Fruit fly (Drosophila melanogaster) whole organism, embryonic: ENCODE data around the gene yellow-b.
A peak's percentile ranks its signal among the peaks of the same experiment; 100 is the strongest.

ENCODE experiments used
- ATbp ChIP-seq: fragments of 200-800 bp; sonication (Bioruptor generic); optimal IDR thresholded peaks from 2 replicates; lab custom pipeline; 2017; ENCODE audit warnings: missing biosample characterization, mild to moderate bottlenecking, missing genetic modification characterization, missing genetic modification reagents
- Atf3 ChIP-seq: fragments of 200-800 bp; sonication (Bioruptor generic); optimal IDR thresholded peaks from 3 replicates; lab custom pipeline; 2016; ENCODE audit warnings: missing biosample characterization, missing genetic modification characterization
- Atf6 ChIP-seq: fragments of 200-800 bp; sonication (Bioruptor generic); IDR thresholded peaks from 2 replicates; pipeline ENCODE4 v1.3.6; 2022; ENCODE audit warnings: missing biosample characterization, missing genetic modification characterization
- B-H2 ChIP-seq: fragments of 200-800 bp; sonication (Bioruptor generic); optimal IDR thresholded peaks from 2 replicates; lab custom pipeline; 2018; ENCODE audit warnings: missing biosample characterization, mild to moderate bottlenecking, missing genetic modification characterization
- CG10267 ChIP-seq: fragments of 200-800 bp; sonication (Bioruptor generic); optimal IDR thresholded peaks from 2 replicates; lab custom pipeline; 2018; ENCODE audit warnings: missing biosample characterization, mild to moderate bottlenecking, missing genetic modification characterization, moderate library complexity
- CG10959 ChIP-seq: fragments of 200-800 bp; sonication (Bioruptor generic); IDR thresholded peaks from 2 replicates; pipeline ENCODE4 v1.3.6; 2022; ENCODE audit warnings: missing biosample characterization, missing genetic modification characterization
- CG15514 ChIP-seq: fragments of 200-800 bp; sonication (Bioruptor generic); optimal IDR thresholded peaks from 3 replicates; lab custom pipeline; 2017; ENCODE audit warnings: missing biosample characterization, missing genetic modification characterization, mild to moderate bottlenecking, moderate library complexity, missing genetic modification reagents
- CG18262 ChIP-seq: fragments of 200-800 bp; optimal IDR thresholded peaks from 3 replicates; lab custom pipeline; 2019; ENCODE audit warnings: missing biosample characterization, mild to moderate bottlenecking, missing genetic modification characterization, moderate library complexity
- CG3847 ChIP-seq: fragments of 200-800 bp; sonication (Bioruptor generic); IDR thresholded peaks from 2 replicates; pipeline ENCODE4 v1.3.6; 2022; ENCODE audit warnings: missing biosample characterization, missing genetic modification characterization
- CG42726 ChIP-seq: fragments of 200-800 bp; sonication (Bioruptor generic); IDR thresholded peaks from 2 replicates; pipeline ENCODE4 v1.3.6; 2022; ENCODE audit warnings: missing biosample characterization, missing genetic modification characterization; ENCODE audit not compliant: partially characterized antibody
- CG4617 ChIP-seq: fragments of 200-800 bp; sonication (Bioruptor generic); optimal IDR thresholded peaks from 3 replicates; lab custom pipeline; 2016; ENCODE audit warnings: missing biosample characterization, missing genetic modification characterization, borderline replicate concordance
- CG6854 ChIP-seq: fragments of 200-800 bp; sonication (Bioruptor generic); optimal IDR thresholded peaks from 3 replicates; lab custom pipeline; 2017; ENCODE audit warnings: missing biosample characterization, mild to moderate bottlenecking, missing genetic modification characterization
- CG7556 ChIP-seq: fragments of 200-800 bp; sonication (Bioruptor generic); optimal IDR thresholded peaks from 2 replicates; lab custom pipeline; 2017; ENCODE audit warnings: missing biosample characterization, mild to moderate bottlenecking, missing genetic modification characterization
- CG8281 ChIP-seq: fragments of 200-800 bp; sonication (Bioruptor generic); optimal IDR thresholded peaks from 2 replicates; lab custom pipeline; 2018; ENCODE audit warnings: missing biosample characterization, mild to moderate bottlenecking, missing genetic modification characterization, moderate library complexity
- CG9215 ChIP-seq: fragments of 200-800 bp; sonication (Bioruptor generic); IDR thresholded peaks from 2 replicates; pipeline ENCODE4 v1.3.6; 2022; ENCODE audit warnings: missing biosample characterization, missing genetic modification characterization
- CTCF ChIP-seq: fragments of 200-800 bp; sonication (Bioruptor generic); optimal IDR thresholded peaks from 2 replicates; lab custom pipeline; 2017; ENCODE audit warnings: missing biosample characterization, mild to moderate bottlenecking, missing genetic modification characterization, moderate library complexity
- CoRest ChIP-seq: fragments of 200-800 bp; sonication (Bioruptor generic); optimal IDR thresholded peaks from 3 replicates; lab custom pipeline; 2018; ENCODE audit warnings: missing biosample characterization, mild to moderate bottlenecking, missing genetic modification characterization, moderate library complexity
- Dp ChIP-seq: fragments of 200-800 bp; sonication (Bioruptor generic); optimal IDR thresholded peaks from 2 replicates; lab custom pipeline; 2018; ENCODE audit warnings: missing biosample characterization, mild to moderate bottlenecking, missing genetic modification characterization, moderate library complexity
- E2f2 ChIP-seq: fragments of 200-800 bp; sonication (Bioruptor generic); IDR thresholded peaks from 2 replicates; pipeline ENCODE4 v1.3.6; 2022; ENCODE audit warnings: missing biosample characterization, missing genetic modification characterization
- Elba2 ChIP-seq: fragments of 200-800 bp; sonication (Bioruptor generic); optimal IDR thresholded peaks from 3 replicates; lab custom pipeline; 2016; ENCODE audit warnings: missing biosample characterization, missing genetic modification characterization
- Ets97D ChIP-seq: fragments of 200-800 bp; sonication (Bioruptor generic); optimal IDR thresholded peaks from 3 replicates; lab custom pipeline; 2016; ENCODE audit warnings: missing biosample characterization, missing genetic modification characterization
- HLH4C ChIP-seq: fragments of 200-800 bp; sonication (Bioruptor generic); IDR thresholded peaks from 3 replicates; pipeline ENCODE4 v1.3.6; 2022; ENCODE audit warnings: missing biosample characterization, missing genetic modification characterization; ENCODE audit not compliant: partially characterized antibody
- Hand ChIP-seq: fragments of 200-800 bp; sonication (Bioruptor generic); optimal IDR thresholded peaks from 2 replicates; lab custom pipeline; 2017; ENCODE audit warnings: mild to moderate bottlenecking, missing biosample characterization, missing genetic modification reagents, missing genetic modification characterization
- HmgD ChIP-seq: fragments of 200-800 bp; sonication (Bioruptor generic); optimal IDR thresholded peaks from 3 replicates; lab custom pipeline; 2016; ENCODE audit warnings: missing biosample characterization, missing genetic modification characterization
- HmgZ ChIP-seq: fragments of 200-800 bp; sonication (Bioruptor generic); optimal IDR thresholded peaks from 2 replicates; lab custom pipeline; 2018; ENCODE audit warnings: missing biosample characterization, mild to moderate bottlenecking, missing genetic modification characterization
- Lhr ChIP-seq: fragments of 200-800 bp; sonication (Bioruptor generic); optimal IDR thresholded peaks from 3 replicates; lab custom pipeline; 2017; ENCODE audit warnings: mild to moderate bottlenecking, missing biosample characterization, missing genetic modification reagents, missing genetic modification characterization
- MBD-R2 ChIP-seq: fragments of 200-800 bp; sonication (Bioruptor generic); IDR thresholded peaks from 2 replicates; pipeline ENCODE4 v1.3.6; 2022; ENCODE audit warnings: missing biosample characterization, missing genetic modification characterization
- Med ChIP-seq: fragments of 200-800 bp; sonication (Bioruptor generic); peaks from one replicate; lab custom pipeline; 2016; ENCODE audit warnings: missing biosample characterization, missing genetic modification characterization, mild to moderate bottlenecking, inconsistent platforms, moderate library complexity
- Myb ChIP-seq: fragments of 200-800 bp; sonication (Bioruptor generic); optimal IDR thresholded peaks from 2 replicates; lab custom pipeline; 2016; ENCODE audit warnings: missing biosample characterization, missing genetic modification characterization
- Oli ChIP-seq: fragments of 200-800 bp; sonication (Bioruptor generic); optimal IDR thresholded peaks from 2 replicates; lab custom pipeline; 2018; ENCODE audit warnings: missing biosample characterization, mild to moderate bottlenecking, missing genetic modification characterization, moderate library complexity
- Opbp ChIP-seq: fragments of 200-800 bp; sonication (Bioruptor generic); IDR thresholded peaks from 3 replicates; pipeline ENCODE4 v1.3.6; 2022; ENCODE audit warnings: missing biosample characterization, missing genetic modification characterization; ENCODE audit not compliant: partially characterized antibody
- Scr ChIP-seq: fragments of 200-800 bp; sonication (Bioruptor generic); IDR thresholded peaks from 2 replicates; pipeline ENCODE4 v1.3.6; 2022; ENCODE audit warnings: missing biosample characterization, missing genetic modification characterization; ENCODE audit not compliant: partially characterized antibody
- Sox100B ChIP-seq: fragments of 200-800 bp; sonication (Bioruptor generic); optimal IDR thresholded peaks from 3 replicates; lab custom pipeline; 2018; ENCODE audit warnings: missing biosample characterization, mild to moderate bottlenecking, missing genetic modification characterization
- Trl ChIP-seq, 3 experiments: fragments of >200 bp in 2 of 3; fragments of 200-800 bp in 1 of 3; sonication (Bioruptor generic) in 1 of 3; optimal IDR thresholded peaks; 2 replicates in 1 of 3; 3 replicates in 2 of 3; lab custom pipeline; 2016 to 2017; ENCODE audit warnings: missing biosample characterization in 1 of 3, missing genetic modification characterization in 1 of 3
- Vsx1 ChIP-seq: fragments of 200-800 bp; sonication (Bioruptor generic); optimal IDR thresholded peaks from 2 replicates; lab custom pipeline; 2017; ENCODE audit warnings: missing biosample characterization, mild to moderate bottlenecking, missing genetic modification characterization, missing genetic modification reagents
- aop ChIP-seq: fragments of 200-800 bp; sonication (Bioruptor generic); IDR thresholded peaks from 2 replicates; pipeline ENCODE4 v1.3.6; 2022; ENCODE audit warnings: missing biosample characterization, missing genetic modification characterization
- chif ChIP-seq, 2 experiments: fragments of 200-800 bp; sonication (Bioruptor generic); optimal IDR thresholded peaks; 3 replicates each; lab custom pipeline; 2016; ENCODE audit warnings: missing biosample characterization in 2 of 2, missing genetic modification characterization in 2 of 2
- chm ChIP-seq: fragments of 200-800 bp; sonication (Bioruptor generic); IDR thresholded peaks from 2 replicates; pipeline ENCODE4 v1.3.6; 2022; ENCODE audit warnings: missing biosample characterization, missing genetic modification characterization
- ci ChIP-seq: fragments of 200-800 bp; sonication (Bioruptor generic); IDR thresholded peaks from 3 replicates; pipeline ENCODE4 v1.3.6; 2022; ENCODE audit warnings: missing biosample characterization, missing genetic modification characterization
- danr ChIP-seq: fragments of 200-800 bp; sonication (Bioruptor generic); IDR thresholded peaks from 2 replicates; pipeline ENCODE4 v1.3.6; 2022; ENCODE audit warnings: missing biosample characterization, missing genetic modification characterization
- gcm ChIP-seq: fragments of 200-800 bp; sonication (Bioruptor generic); optimal IDR thresholded peaks from 2 replicates; lab custom pipeline; 2019; ENCODE audit warnings: missing biosample characterization, mild to moderate bottlenecking, missing genetic modification characterization, moderate library complexity
- gfzf ChIP-seq: fragments of 200-800 bp; sonication (Bioruptor generic); optimal IDR thresholded peaks from 2 replicates; lab custom pipeline; 2016; ENCODE audit warnings: missing biosample characterization, mild to moderate bottlenecking, missing genetic modification characterization, moderate library complexity
- jumu ChIP-seq: fragments of 200-800 bp; sonication (Bioruptor generic); optimal IDR thresholded peaks from 3 replicates; lab custom pipeline; 2016; ENCODE audit warnings: missing biosample characterization, missing genetic modification characterization
- org-1 ChIP-seq: fragments of 200-800 bp; sonication (Bioruptor generic); optimal IDR thresholded peaks from 2 replicates; lab custom pipeline; 2017; ENCODE audit warnings: missing biosample characterization, missing genetic modification characterization
- sisA ChIP-seq: fragments of 200-800 bp; sonication (Bioruptor generic); IDR thresholded peaks from 2 replicates; pipeline ENCODE4 v1.3.6; 2022; ENCODE audit warnings: missing biosample characterization, missing genetic modification characterization
- sqz ChIP-seq: fragments of 200-800 bp; sonication (Bioruptor generic); optimal IDR thresholded peaks from 3 replicates; lab custom pipeline; 2018; ENCODE audit warnings: missing biosample characterization, mild to moderate bottlenecking, missing genetic modification characterization
- sr ChIP-seq: fragments of 200-800 bp; sonication (Bioruptor generic); IDR thresholded peaks from 3 replicates; pipeline ENCODE4 v1.3.6; 2022; ENCODE audit warnings: missing biosample characterization, missing genetic modification characterization
- unpg ChIP-seq: fragments of 200-800 bp; sonication (Bioruptor generic); optimal IDR thresholded peaks from 3 replicates; lab custom pipeline; 2018; ENCODE audit warnings: missing biosample characterization, mild to moderate bottlenecking, missing genetic modification characterization, moderate library complexity
- z ChIP-seq: fragments of 200-800 bp; sonication (Bioruptor generic); IDR thresholded peaks from 3 replicates; pipeline ENCODE4 v1.3.6; 2022; ENCODE audit warnings: missing biosample characterization, missing genetic modification characterization

The yellow-b gene

DNA sequence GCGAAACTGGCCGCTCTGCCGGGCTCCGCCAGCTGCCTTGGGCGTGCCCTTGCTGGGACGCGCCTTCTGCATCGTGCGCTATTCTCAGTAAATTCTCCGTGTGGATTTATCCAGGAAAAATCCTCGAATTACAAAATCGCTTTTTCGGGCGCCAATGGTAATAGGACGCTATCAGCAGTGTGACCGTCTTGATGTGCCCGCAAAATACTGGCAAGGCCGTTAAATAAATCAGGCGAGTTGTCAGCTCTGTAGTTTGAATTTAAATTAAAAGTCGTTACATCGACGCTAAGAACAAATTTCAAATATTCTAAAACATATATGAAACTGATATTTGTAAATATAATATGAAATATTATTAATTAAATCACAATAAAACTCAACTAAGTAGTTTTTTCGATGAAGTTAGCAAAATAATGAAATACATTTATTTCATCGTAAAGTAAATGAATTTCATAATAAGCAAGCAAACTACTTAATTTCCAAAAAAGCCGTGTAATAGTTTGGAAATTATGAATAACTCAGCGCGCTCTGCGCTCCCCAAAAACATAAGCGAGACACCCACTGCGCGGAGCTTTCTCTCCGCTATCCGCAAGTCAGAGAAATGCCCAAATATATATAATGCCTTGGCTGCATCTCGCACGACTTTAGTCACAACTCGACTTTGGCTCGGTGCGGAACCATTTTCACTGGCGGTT, 15.8 kb upstream of the yellow-b start, which contains the start of the genes glu and ChLD3 (continued):
- TF ChIP-seq sqz (no peak), Myb (GFP tag; lab: Kevin White, UChicago) (peak; percentile 98), CG3847 (GFP tag; lab: Robert Waterston, UW) (peak; percentile 35; the same call in 1 of the 2 replicates), CG4617 (GFP tag; lab: Kevin White, UChicago) (peak; percentile 11), gfzf (GFP tag; lab: Kevin White, UChicago) (peak; percentile 82), unpg (no peak), CG10267 (tag; lab: Kevin White, UChicago) (peak; percentile 41), z (GFP tag; lab: Robert Waterston, UW) (0 out of 3 replicates have a peak, but pooled peaks have one; percentile 14), E2f2 (GFP tag; lab: Robert Waterston, UW) (peak; percentile 88), CG15514 (peak; percentile 34), CG8281 (no peak), jumu (GFP tag; lab: Kevin White, UChicago) (peak; percentile 19), MBD-R2 (GFP tag; lab: Robert Waterston, UW) (peak; percentile 87), danr (GFP tag; lab: Robert Waterston, UW) (no peak), Med (GFP tag; lab: Kevin White, UChicago) (peak; percentile 72), CG7556 (GFP tag; lab: Kevin White, UChicago) (no peak), Elba2 (GFP tag; lab: Kevin White, UChicago) (peak; percentile 34), aop (no peak), Atf6 (no peak), Opbp (GFP tag; lab: Robert Waterston, UW) (0 out of 3 replicates have a peak, but pooled peaks have one; percentile 22), ATbp (no peak), CTCF (GFP tag; lab: Kevin White, UChicago) (peak; percentile 56), HmgZ (tag; lab: Kevin White, UChicago) (peak; percentile 20), Ets97D (GFP tag; lab: Kevin White, UChicago) (peak; percentile 40), ci (GFP tag; lab: Robert Waterston, UW) (peak; percentile 10; the same call in 1 of the 3 replicates), Lhr (peak; percentile 72), Scr (GFP tag; lab: Robert Waterston, UW) (no peak), CG10959 (GFP tag; lab: Robert Waterston, UW) (no peak), CoRest (tag; lab: Kevin White, UChicago) (peak; percentile 57), org-1 (no peak), CG18262 (tag; lab: Kevin White, UChicago) (no peak), CG9215 (GFP tag; lab: Robert Waterston, UW) (no peak), Vsx1 (GFP tag; lab: Kevin White, UChicago) (no peak), Dp (GFP tag; lab: Kevin White, UChicago) (peak; percentile 83)
- TF ChIP-seq, all 482 proteins: peak for 36

DNA sequence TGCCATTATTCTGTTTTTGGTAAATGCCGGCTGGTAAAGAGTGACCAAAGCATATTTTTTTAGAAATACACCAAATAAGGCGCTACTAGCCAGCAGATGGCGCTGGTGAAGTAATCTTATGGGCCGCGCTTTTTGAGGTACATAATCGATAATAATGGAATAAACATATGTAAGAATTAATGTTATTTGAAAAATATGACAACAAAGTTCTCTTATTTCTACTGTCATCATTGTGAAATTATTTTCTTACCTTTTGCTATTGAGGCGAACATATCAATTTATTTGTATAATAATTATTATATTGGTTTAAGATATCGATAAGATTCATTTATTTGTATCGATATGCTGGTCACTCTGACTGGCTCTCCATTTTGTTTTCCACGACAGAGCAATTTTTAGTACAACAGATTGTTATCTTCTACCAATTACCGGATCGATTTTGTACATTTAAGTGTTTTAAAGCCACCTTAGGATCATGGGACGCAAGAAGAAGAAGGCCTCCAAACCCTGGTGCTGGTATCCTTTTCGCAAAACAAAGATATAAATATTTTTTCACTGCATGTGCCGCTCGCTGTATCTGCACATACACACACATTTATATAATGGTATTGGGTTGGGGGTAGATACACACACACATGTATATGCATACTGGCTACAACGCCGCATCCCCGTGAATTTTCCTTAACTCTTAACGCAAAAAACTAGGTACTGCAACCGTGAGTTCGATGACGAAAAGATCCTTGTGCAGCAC, 10.9 kb upstream of the yellow-b start, which contains the start of the genes LSm7 and BuGZ:
TSS of gene LSm7 (minus strand) at position 46 of the 751 bp plus-strand sequence.
TSS of gene BuGZ (plus strand) at position 351 of the 751 bp plus-strand sequence.
- TF ChIP-seq Trl (optimal IDR thresholded peaks at IDR 0.05; lab: Kevin White, UChicago): no peak
- peak; percentile 32 for TF ChIP-seq Trl (GFP tag; optimal IDR thresholded peaks at IDR 0.05; lab: Kevin White, UChicago)
- TF ChIP-seq CG6854 (GFP tag; lab: Kevin White, UChicago): no peak
- no peak for TF ChIP-seq Sox100B (GFP tag; lab: Kevin White, UChicago)
- TF ChIP-seq HLH4C (GFP tag; lab: Robert Waterston, UW): 0 out of 3 replicates have a peak, but pooled peaks have one; percentile 25
- no peak for TF ChIP-seq chm
- peak; percentile 31 for TF ChIP-seq gcm
- no peak for TF ChIP-seq Atf3 (GFP tag; lab: Kevin White, UChicago)
- TF ChIP-seq B-H2 (GFP tag; lab: Kevin White, UChicago): no peak
- no peak for TF ChIP-seq Oli (tag; lab: Kevin White, UChicago)
- peak in 1 of 2 experiments; percentile 19 for TF ChIP-seq chif (GFP tag; optimal IDR thresholded peaks at IDR 0.05; lab: Kevin White, UChicago)
- TF ChIP-seq sisA (GFP tag; lab: Robert Waterston, UW): no peak
- no peak for TF ChIP-seq CG42726
- no peak for TF ChIP-seq Hand (GFP tag; lab: Kevin White, UChicago)
- no peak for TF ChIP-seq sr (GFP tag; lab: Robert Waterston, UW)
- TF ChIP-seq HmgD (GFP tag; lab: Kevin White, UChicago): no peak
